Worm (Caenorhabditis elegans): Measurements from ENCODE around the gene col-166.
A peak's percentile ranks its signal among the peaks of the same experiment; 100 is the strongest.

ce11 chrX:6292143-6292542 is 12.3 kb downstream of the col-166 start:
- no peak for TF ChIP-seq lin-39 (tag; optimal IDR thresholded peaks at IDR 0.05)
- peak; percentile 36 for TF ChIP-seq ces-1 (GFP tag; optimal IDR thresholded peaks at IDR 0.05)
- no peak for TF ChIP-seq snpc-4 (tag; optimal IDR thresholded peaks at IDR 0.05)
- TF ChIP-seq nhr-25 (tag; optimal IDR thresholded peaks at IDR 0.05; ENCODE audit: borderline replicate concordance, insufficient read depth) = peak; percentile 68
